Fruit fly (Drosophila melanogaster): Measurements from ENCODE around the gene CG11357.

CG11357 gene

DNA sequence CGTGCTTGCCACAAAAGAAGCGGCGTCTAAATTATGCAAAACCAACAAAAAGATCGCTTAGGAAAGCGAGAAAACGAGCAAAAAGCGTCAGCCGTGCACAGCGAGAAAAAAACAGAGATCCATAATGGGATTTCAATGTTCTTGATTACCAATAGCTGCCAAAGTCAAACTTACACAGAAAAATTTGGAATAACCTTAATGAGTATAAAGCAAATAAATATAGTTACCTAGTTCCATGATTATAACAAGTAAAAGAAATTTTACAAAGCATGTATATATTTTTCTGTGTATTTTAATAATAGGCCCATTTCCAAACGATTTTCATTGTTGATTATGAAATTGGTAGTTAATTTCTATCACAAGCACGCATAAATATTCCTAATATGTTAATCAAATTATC lies 7.9 kb upstream of the CG11357 start (continued):
- no peak for TF ChIP-seq bbx (GFP tag; IDR thresholded peaks at IDR 0.05; ENCODE audit: partially characterized antibody)
- no peak for TF ChIP-seq caup (GFP tag; optimal IDR thresholded peaks at IDR 0.05; ENCODE audit: severe bottlenecking)
- TF ChIP-seq Oli (tag; optimal IDR thresholded peaks at IDR 0.05): peak; percentile 48
- TF ChIP-seq zen2 (GFP tag; IDR thresholded peaks at IDR 0.05; ENCODE audit: partially characterized antibody): no peak
- peak; percentile 28 for TF ChIP-seq nerfin-1 (tag; optimal IDR thresholded peaks at IDR 0.05)
- TF ChIP-seq phol (tag; optimal IDR thresholded peaks at IDR 0.05): peak; percentile 63
- TF ChIP-seq CG17802 (tag; optimal IDR thresholded peaks at IDR 0.05): no peak
- no peak for TF ChIP-seq Dll (GFP tag; IDR thresholded peaks at IDR 0.05; ENCODE audit: partially characterized antibody)
- no peak for TF ChIP-seq pb (GFP tag; optimal IDR thresholded peaks at IDR 0.05)
- TF ChIP-seq CG5245 (GFP tag; optimal IDR thresholded peaks at IDR 0.05): peak; percentile 10
- no peak for TF ChIP-seq CG1832 (GFP tag; optimal IDR thresholded peaks at IDR 0.05)
- no peak for TF ChIP-seq pfk (GFP tag; optimal IDR thresholded peaks at IDR 0.05)
- no peak for TF ChIP-seq yki (optimal IDR thresholded peaks at IDR 0.05)
- TF ChIP-seq NFAT (GFP tag; IDR thresholded peaks at IDR 0.05): no peak
- TF ChIP-seq danr (GFP tag; IDR thresholded peaks at IDR 0.05): peak; percentile 10; the same call in 1 of the 2 replicates
- no peak for TF ChIP-seq hth (optimal IDR thresholded peaks at IDR 0.05)
- TF ChIP-seq HHEX (GFP tag; optimal IDR thresholded peaks at IDR 0.05): no peak
- peak; percentile 53 for TF ChIP-seq row (GFP tag; IDR thresholded peaks at IDR 0.05)
- TF ChIP-seq CG12391 (tag; optimal IDR thresholded peaks at IDR 0.05): peak; percentile 37
- TF ChIP-seq TFAM (GFP tag; optimal IDR thresholded peaks at IDR 0.05): no peak
- peak; percentile 75 for TF ChIP-seq Sox102F (GFP tag; optimal IDR thresholded peaks at IDR 0.05)
- TF ChIP-seq gsb (GFP tag; IDR thresholded peaks at IDR 0.05): no peak
- peak; percentile 23 for TF ChIP-seq CG14710 (tag; optimal IDR thresholded peaks at IDR 0.05)
- no peak for TF ChIP-seq Elba2 (GFP tag; optimal IDR thresholded peaks at IDR 0.05)
- peak; percentile 51 for TF ChIP-seq oc (tag; optimal IDR thresholded peaks at IDR 0.05)
- TF ChIP-seq CG4730 (GFP tag; IDR thresholded peaks at IDR 0.05): peak; percentile 18; the same call in 1 of the 2 replicates
- TF ChIP-seq kah (GFP tag; optimal IDR thresholded peaks at IDR 0.05): peak; percentile 35
- TF ChIP-seq crol (GFP tag; IDR thresholded peaks at IDR 0.05): no peak
- peak; percentile 2 to 21 for TF ChIP-seq dpn (GFP tag; optimal IDR thresholded peaks at IDR 0.05)
- TF ChIP-seq CG2678 (tag; optimal IDR thresholded peaks at IDR 0.05): peak; percentile 70
- TF ChIP-seq Atf6 (GFP tag; IDR thresholded peaks at IDR 0.05): no peak; the same call in 1 of the 2 replicates
- TF ChIP-seq tna (GFP tag; IDR thresholded peaks at IDR 0.05; ENCODE audit: partially characterized antibody): no peak
- no peak for TF ChIP-seq CG30431 (GFP tag; optimal IDR thresholded peaks at IDR 0.05)
- TF ChIP-seq Taf1 (GFP tag; IDR thresholded peaks at IDR 0.05): no peak
- peak; percentile 32 for TF ChIP-seq CG6254 (GFP tag; optimal IDR thresholded peaks at IDR 0.05)
- no peak for TF ChIP-seq chn (GFP tag; optimal IDR thresholded peaks at IDR 0.05)
- no peak for TF ChIP-seq crc (GFP tag; optimal IDR thresholded peaks at IDR 0.05)
- no peak for TF ChIP-seq CG3995 (GFP tag; optimal IDR thresholded peaks at IDR 0.05)
- TF ChIP-seq CG10462 (GFP tag; optimal IDR thresholded peaks at IDR 0.05): no peak
- TF ChIP-seq vvl (GFP tag; IDR thresholded peaks at IDR 0.05): peak; percentile 84
- TF ChIP-seq grn (GFP tag; optimal IDR thresholded peaks at IDR 0.05): no peak
- peak; percentile 27; the same call in 1 of the 3 replicates for TF ChIP-seq Aef1 (GFP tag; IDR thresholded peaks at IDR 0.05)
- TF ChIP-seq CG9215 (GFP tag; IDR thresholded peaks at IDR 0.05): no peak
- TF ChIP-seq sc (optimal IDR thresholded peaks at IDR 0.05): no peak
- TF ChIP-seq sc (GFP tag; optimal IDR thresholded peaks at IDR 0.05): no peak
- TF ChIP-seq Hmr (GFP tag; optimal IDR thresholded peaks at IDR 0.05): peak; percentile 0
- peak; percentile 56 for TF ChIP-seq CG18262 (tag; optimal IDR thresholded peaks at IDR 0.05)
- TF ChIP-seq E2f2 (GFP tag; IDR thresholded peaks at IDR 0.05): no peak
- no peak for TF ChIP-seq Oaz (GFP tag; IDR thresholded peaks at IDR 0.05)
- TF ChIP-seq Hr39 (optimal IDR thresholded peaks at IDR 0.05): no peak
- TF ChIP-seq CG6683 (GFP tag; optimal IDR thresholded peaks at IDR 0.05): no peak
- no peak for TF ChIP-seq Neu2 (GFP tag; optimal IDR thresholded peaks at IDR 0.05; ENCODE audit: borderline replicate concordance)

All from whole organism, embryonic.